Fruit fly (Drosophila melanogaster) whole organism, pupa: ENCODE results near the gene Ret.

Experiments
- CG10348 ChIP-seq: fragments of 200-800 bp; sonication (Bioruptor generic); IDR thresholded peaks from 2 replicates; pipeline ENCODE4 v1.3.6; 2022; ENCODE audit warnings: missing biosample characterization, missing genetic modification characterization
- CG12605 ChIP-seq: fragments of 200-800 bp; sonication (Bioruptor generic); IDR thresholded peaks from 2 replicates; pipeline ENCODE4 v1.3.6; 2022; ENCODE audit warnings: missing biosample characterization, missing genetic modification characterization
- CG13204 ChIP-seq: fragments of 200-800 bp; sonication (Bioruptor generic); optimal IDR thresholded peaks from 2 replicates; lab custom pipeline; 2018; ENCODE audit warnings: missing biosample characterization, mild to moderate bottlenecking, missing genetic modification characterization, moderate library complexity
- CG14655 ChIP-seq: fragments of 200-800 bp; sonication (Bioruptor generic); optimal IDR thresholded peaks from 3 replicates; lab custom pipeline; 2017; ENCODE audit warnings: mild to moderate bottlenecking, missing biosample characterization, missing genetic modification reagents, missing genetic modification characterization
- CG15710 ChIP-seq: fragments of 200-800 bp; sonication (Bioruptor generic); optimal IDR thresholded peaks from 2 replicates; lab custom pipeline; 2018; ENCODE audit warnings: missing biosample characterization, mild to moderate bottlenecking, missing genetic modification characterization, moderate library complexity
- CG17806 ChIP-seq: fragments of 200-800 bp; sonication (Bioruptor generic); optimal IDR thresholded peaks from 2 replicates; lab custom pipeline; 2018; ENCODE audit warnings: missing biosample characterization, mild to moderate bottlenecking, missing genetic modification characterization, moderate library complexity
- CG32121 ChIP-seq: fragments of 200-800 bp; sonication (Bioruptor generic); IDR thresholded peaks from 2 replicates; pipeline ENCODE4 v1.3.6; 2022; ENCODE audit warnings: missing biosample characterization, missing genetic modification characterization
- CG34367 ChIP-seq: fragments of 200-800 bp; sonication (Bioruptor generic); optimal IDR thresholded peaks from 2 replicates; lab custom pipeline; 2018; ENCODE audit warnings: missing biosample characterization, mild to moderate bottlenecking, missing genetic modification characterization
- CG4496 ChIP-seq: fragments of 200-800 bp; sonication (Bioruptor generic); IDR thresholded peaks from 3 replicates; pipeline ENCODE4 v1.3.6; 2022; ENCODE audit warnings: missing biosample characterization, missing genetic modification characterization
- CG8159 ChIP-seq: fragments of 200-800 bp; sonication (Bioruptor generic); optimal IDR thresholded peaks from 3 replicates; lab custom pipeline; 2018; ENCODE audit warnings: missing biosample characterization, mild to moderate bottlenecking, missing genetic modification characterization, moderate library complexity
- CG8301 ChIP-seq: fragments of 200-800 bp; sonication (Bioruptor generic); optimal IDR thresholded peaks from 2 replicates; lab custom pipeline; 2018; ENCODE audit warnings: missing biosample characterization, mild to moderate bottlenecking, missing genetic modification characterization
- CG9948 ChIP-seq: fragments of 200-800 bp; sonication (Bioruptor generic); optimal IDR thresholded peaks from 2 replicates; lab custom pipeline; 2018; ENCODE audit warnings: missing biosample characterization, mild to moderate bottlenecking, missing genetic modification characterization, moderate library complexity
- D1 ChIP-seq: fragments of 200-800 bp; sonication (Bioruptor generic); optimal IDR thresholded peaks from 2 replicates; lab custom pipeline; 2018; ENCODE audit warnings: missing biosample characterization, mild to moderate bottlenecking, missing genetic modification characterization, moderate library complexity
- EcR ChIP-seq: fragments of 200-800 bp; sonication (Bioruptor generic); optimal IDR thresholded peaks from 3 replicates; lab custom pipeline; 2019; ENCODE audit warnings: missing biosample characterization, missing genetic modification characterization, mild to moderate bottlenecking, moderate library complexity, missing genetic modification reagents
- Ets98B ChIP-seq: fragments of 200-800 bp; sonication (Bioruptor generic); IDR thresholded peaks from 2 replicates; pipeline ENCODE4 v1.3.6; 2022; ENCODE audit warnings: missing biosample characterization, missing genetic modification characterization
- Pif1A ChIP-seq: fragments of 200-800 bp; sonication (Bioruptor generic); optimal IDR thresholded peaks from 3 replicates; lab custom pipeline; 2016; ENCODE audit warnings: missing biosample characterization, missing genetic modification characterization
- Pif1B ChIP-seq: fragments of 200-800 bp; sonication (Bioruptor generic); optimal IDR thresholded peaks from 3 replicates; lab custom pipeline; 2016; ENCODE audit warnings: missing biosample characterization, missing genetic modification characterization
- Snoo ChIP-seq: fragments of 200-800 bp; sonication (Bioruptor generic); optimal IDR thresholded peaks from 3 replicates; lab custom pipeline; 2017; ENCODE audit warnings: missing biosample characterization, mild to moderate bottlenecking, missing genetic modification characterization, inconsistent platforms
- fd96Ca ChIP-seq: fragments of 200-800 bp; sonication (Bioruptor generic); IDR thresholded peaks from 3 replicates; pipeline ENCODE4 v1.3.6; 2022; ENCODE audit warnings: missing biosample characterization, missing genetic modification characterization
- gl ChIP-seq: fragments of 200-800 bp; sonication (Bioruptor generic); optimal IDR thresholded peaks from 2 replicates; lab custom pipeline; 2018; ENCODE audit warnings: missing biosample characterization, mild to moderate bottlenecking, missing genetic modification characterization
- rn ChIP-seq: fragments of 200-800 bp; sonication (Bioruptor generic); IDR thresholded peaks from 2 replicates; pipeline ENCODE4 v1.3.6; 2022; ENCODE audit warnings: missing biosample characterization, missing genetic modification characterization

The Ret gene

dm6 chr2L:21189273-21189781 lies 9.2 kb downstream of the Ret start:
- TF ChIP-seq Pif1B (GFP tag; lab: Kevin White, UChicago) (no peak), CG12605 (no peak), EcR (GFP tag; lab: Kevin White, UChicago) (no peak), CG10348 (no peak), rn (GFP tag; lab: Robert Waterston, UW) (no peak), D1 (no peak), CG8301 (tag; lab: Kevin White, UChicago) (no peak), CG13204 (GFP tag; lab: Kevin White, UChicago) (no peak), Snoo (no peak), Ets98B (no peak), CG17806 (tag; lab: Kevin White, UChicago) (no peak), CG9948 (no peak), CG34367 (tag; lab: Kevin White, UChicago) (no peak), CG14655 (GFP tag; lab: Kevin White, UChicago) (no peak), gl (no peak)

- TF ChIP-seq CG10348, result no peak
- no peak for TF ChIP-seq D1
- TF ChIP-seq CG34367 (tag; lab: Kevin White, UChicago), result no peak
- no peak for TF ChIP-seq Snoo
- no peak for TF ChIP-seq CG14655 (GFP tag; lab: Kevin White, UChicago)
- TF ChIP-seq CG9948, result no peak
- TF ChIP-seq CG8159 (tag; lab: Kevin White, UChicago), result no peak
- TF ChIP-seq Ets98B, result no peak
- TF ChIP-seq EcR (GFP tag; lab: Kevin White, UChicago), result no peak
- no peak for TF ChIP-seq CG32121
- TF ChIP-seq CG15710 (tag; lab: Kevin White, UChicago), result no peak
- TF ChIP-seq CG13204 (GFP tag; lab: Kevin White, UChicago), result no peak
- TF ChIP-seq fd96Ca (GFP tag; lab: Robert Waterston, UW), result no peak
- TF ChIP-seq CG4496 (GFP tag; lab: Robert Waterston, UW), result no peak
- no peak for TF ChIP-seq CG8301 (tag; lab: Kevin White, UChicago)
- TF ChIP-seq, all 21 proteins: peak for 0
Measured at dm6 chr2L:21187753-21188152, 10.8 kb downstream of the Ret start.

dm6 chr2L:21179615-21180031 lies 18.9 kb downstream of the Ret start, which contains the start of the genes bur and Mcm10:
TSS of gene bur (minus strand) at chr2L:21179683.
TSS of gene Mcm10 (plus strand) at chr2L:21179933.
- TF ChIP-seq rn (GFP tag; lab: Robert Waterston, UW) (no peak), EcR (GFP tag; lab: Kevin White, UChicago) (no peak), CG14655 (GFP tag; lab: Kevin White, UChicago) (no peak), fd96Ca (GFP tag; lab: Robert Waterston, UW) (no peak), CG9948 (no peak), CG13204 (GFP tag; lab: Kevin White, UChicago) (no peak), CG10348 (no peak), CG34367 (tag; lab: Kevin White, UChicago) (no peak), Snoo (no peak), CG12605 (no peak), D1 (no peak), Ets98B (no peak), Pif1A (no peak), gl (no peak), CG17806 (tag; lab: Kevin White, UChicago) (no peak), CG32121 (no peak), CG8301 (tag; lab: Kevin White, UChicago) (no peak), CG8159 (tag; lab: Kevin White, UChicago) (no peak), CG15710 (tag; lab: Kevin White, UChicago) (no peak)
- TF ChIP-seq, all 21 proteins: peak for 0

- TF ChIP-seq gl (no peak), CG32121 (no peak), CG4496 (GFP tag; lab: Robert Waterston, UW) (0 out of 3 replicates have a peak, but pooled peaks have one; percentile 26), Ets98B (no peak), CG14655 (GFP tag; lab: Kevin White, UChicago) (no peak), fd96Ca (GFP tag; lab: Robert Waterston, UW) (no peak)
Measured at dm6 chr2L:21179217-21179520, 19.4 kb downstream of the Ret start.

dm6 chr2L:21178436-21179216 lies 19.9 kb downstream of the Ret start:
- no peak for TF ChIP-seq Ets98B
- no peak for TF ChIP-seq CG9948
- TF ChIP-seq Snoo, result no peak
- peak; percentile 9 for TF ChIP-seq EcR (GFP tag; lab: Kevin White, UChicago)
- no peak for TF ChIP-seq CG32121

dm6 chr2L:21172922-21173321 lies 25.6 kb downstream of the Ret start, which contains the start of gene CG31627:
TSS of gene CG31627 (plus strand) at chr2L:21173222.
- TF ChIP-seq CG8159 (tag; lab: Kevin White, UChicago), result no peak
- no peak for TF ChIP-seq Snoo
- TF ChIP-seq CG10348, result no peak
- no peak for TF ChIP-seq CG8301 (tag; lab: Kevin White, UChicago)
- no peak for TF ChIP-seq Pif1B (GFP tag; lab: Kevin White, UChicago)
- TF ChIP-seq Pif1A, result no peak

dm6 chr2L:21169863-21170262 lies 28.7 kb downstream of the Ret start:
- no peak for TF ChIP-seq CG12605
- TF ChIP-seq Pif1A, result no peak
- no peak for TF ChIP-seq gl
- TF ChIP-seq CG15710 (tag; lab: Kevin White, UChicago), result no peak
- no peak for TF ChIP-seq CG8301 (tag; lab: Kevin White, UChicago)
- TF ChIP-seq Ets98B, result no peak
- TF ChIP-seq CG9948, result no peak
- no peak for TF ChIP-seq CG13204 (GFP tag; lab: Kevin White, UChicago)
- TF ChIP-seq fd96Ca (GFP tag; lab: Robert Waterston, UW), result no peak
- TF ChIP-seq CG17806 (tag; lab: Kevin White, UChicago), result no peak
- no peak for TF ChIP-seq CG32121
- TF ChIP-seq EcR (GFP tag; lab: Kevin White, UChicago), result no peak
- no peak for TF ChIP-seq CG14655 (GFP tag; lab: Kevin White, UChicago)
- no peak for TF ChIP-seq CG34367 (tag; lab: Kevin White, UChicago)
- no peak for TF ChIP-seq Snoo
- TF ChIP-seq rn (GFP tag; lab: Robert Waterston, UW), result no peak
- no peak for TF ChIP-seq CG4496 (GFP tag; lab: Robert Waterston, UW)
- no peak for TF ChIP-seq Pif1B (GFP tag; lab: Kevin White, UChicago)
